Worm (Caenorhabditis elegans): Measurements from ENCODE around the gene ooc-3.

The ooc-3 gene

DNA sequence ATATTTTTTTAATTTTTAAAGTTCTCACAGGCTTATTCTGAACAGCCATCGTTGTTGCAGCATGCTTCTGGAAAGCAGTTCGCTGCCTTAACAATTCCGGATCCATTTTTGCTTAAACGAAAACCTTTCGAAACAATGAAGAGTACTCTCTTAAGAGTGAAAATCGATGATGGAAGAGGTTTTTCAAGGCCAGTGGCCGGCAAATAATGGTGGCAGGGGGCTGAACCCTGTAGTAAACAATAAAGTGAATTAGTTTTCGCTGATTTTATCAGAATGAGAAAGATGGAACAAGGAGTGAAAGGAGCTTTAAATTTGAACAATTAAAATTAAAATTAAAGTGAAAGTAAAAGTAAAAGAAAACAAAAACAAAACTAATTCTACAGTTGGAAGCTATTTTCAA, 47.3 kb upstream of the ooc-3 start, which contains the start of gene gtf-2E2:
TSS of gene gtf-2E2 (minus strand) at position 111 of the 400 bp plus-strand sequence.
- TF ChIP-seq fkh-8 (tag; optimal IDR thresholded peaks at IDR 0.05) (no peak), fos-1 (tag; optimal IDR thresholded peaks at IDR 0.05) (no peak), ama-1 (optimal IDR thresholded peaks at IDR 0.05) (no peak), blmp-1 (tag; optimal IDR thresholded peaks at IDR 0.05) (peak; percentile 91), snu-23 (GFP tag; optimal IDR thresholded peaks at IDR 0.05) (peak; percentile 40), egl-13 (tag; optimal IDR thresholded peaks at IDR 0.05) (no peak), sptf-1 (tag; optimal IDR thresholded peaks at IDR 0.05) (no peak), nhr-12 (tag; optimal IDR thresholded peaks at IDR 0.05) (no peak), tlp-1 (tag; optimal IDR thresholded peaks at IDR 0.05) (no peak), ceh-63 (GFP tag; optimal IDR thresholded peaks at IDR 0.05) (no peak), ets-5 (GFP tag; IDR thresholded peaks at IDR 0.05) (no peak), lin-14 (GFP tag; optimal IDR thresholded peaks at IDR 0.05) (peak; percentile 46), zip-4 (GFP tag; optimal IDR thresholded peaks at IDR 0.05) (no peak), ceh-82 (tag; optimal IDR thresholded peaks at IDR 0.05) (peak in 1 of 3 experiments; percentile 35), jun-1 (tag; optimal IDR thresholded peaks at IDR 0.05) (no peak), nhr-19 (GFP tag; conservative IDR thresholded peaks at IDR 0.05) (no peak), nhr-84 (tag; optimal IDR thresholded peaks at IDR 0.05) (no peak), elt-2 (tag; optimal IDR thresholded peaks at IDR 0.05) (no peak), lir-3 (tag; optimal IDR thresholded peaks at IDR 0.05; ENCODE audit: poor library complexity) (no peak), lsy-2 (tag; optimal IDR thresholded peaks at IDR 0.05) (peak in 1 of 2 experiments; percentile 46), lin-15B (tag; optimal IDR thresholded peaks at IDR 0.05) (no peak), unc-62 (GFP tag; optimal IDR thresholded peaks at IDR 0.05) (no peak), pag-3 (tag; optimal IDR thresholded peaks at IDR 0.05; ENCODE audit: borderline replicate concordance, insufficient read depth) (no peak), egl-27 (tag; optimal IDR thresholded peaks at IDR 0.05) (no peak), dpl-1 (GFP tag; optimal IDR thresholded peaks at IDR 0.05) (peak in 1 of 3 experiments; percentile 24), nhr-90 (tag; optimal IDR thresholded peaks at IDR 0.05; ENCODE audit: poor library complexity) (no peak), mep-1 (tag; optimal IDR thresholded peaks at IDR 0.05) (peak; percentile 69), skn-1 (tag; optimal IDR thresholded peaks at IDR 0.05) (peak; percentile 18), mab-9 (GFP tag; IDR thresholded peaks at IDR 0.05) (no peak), dsc-1 (tag; optimal IDR thresholded peaks at IDR 0.05) (no peak), ceh-8 (GFP tag; optimal IDR thresholded peaks at IDR 0.05) (no peak), C16A3.4 (tag; optimal IDR thresholded peaks at IDR 0.05) (no peak), nhr-47 (tag; optimal IDR thresholded peaks at IDR 0.05) (no peak), elt-3 (tag; optimal IDR thresholded peaks at IDR 0.05) (no peak), rnt-1 (tag; optimal IDR thresholded peaks at IDR 0.05) (peak; percentile 63), efl-1 (optimal IDR thresholded peaks at IDR 0.05) (peak; percentile 15 to 36), efl-1 (GFP tag; optimal IDR thresholded peaks at IDR 0.05 in 1 of 2) (peak in 1 of 2 experiments; percentile 29), mdl-1 (tag; optimal IDR thresholded peaks at IDR 0.05) (no peak), swsn-7 (tag; optimal IDR thresholded peaks at IDR 0.05) (peak; percentile 4), ceh-90 (tag; optimal IDR thresholded peaks at IDR 0.05) (peak; percentile 22), nhr-20 (tag; optimal IDR thresholded peaks at IDR 0.05) (peak; percentile 9), lin-35 (GFP tag; optimal IDR thresholded peaks at IDR 0.05) (peak; percentile 3 to 28), nhr-71 (tag; optimal IDR thresholded peaks at IDR 0.05) (peak; percentile 25), irx-1 (tag; optimal IDR thresholded peaks at IDR 0.05) (no peak), sup-37 (GFP tag; optimal IDR thresholded peaks at IDR 0.05) (no peak)

All from whole organism, L1 larva.